Fruit fly (Drosophila melanogaster): ENCODE results near the gene CG7992.

CG7992 gene

DNA sequence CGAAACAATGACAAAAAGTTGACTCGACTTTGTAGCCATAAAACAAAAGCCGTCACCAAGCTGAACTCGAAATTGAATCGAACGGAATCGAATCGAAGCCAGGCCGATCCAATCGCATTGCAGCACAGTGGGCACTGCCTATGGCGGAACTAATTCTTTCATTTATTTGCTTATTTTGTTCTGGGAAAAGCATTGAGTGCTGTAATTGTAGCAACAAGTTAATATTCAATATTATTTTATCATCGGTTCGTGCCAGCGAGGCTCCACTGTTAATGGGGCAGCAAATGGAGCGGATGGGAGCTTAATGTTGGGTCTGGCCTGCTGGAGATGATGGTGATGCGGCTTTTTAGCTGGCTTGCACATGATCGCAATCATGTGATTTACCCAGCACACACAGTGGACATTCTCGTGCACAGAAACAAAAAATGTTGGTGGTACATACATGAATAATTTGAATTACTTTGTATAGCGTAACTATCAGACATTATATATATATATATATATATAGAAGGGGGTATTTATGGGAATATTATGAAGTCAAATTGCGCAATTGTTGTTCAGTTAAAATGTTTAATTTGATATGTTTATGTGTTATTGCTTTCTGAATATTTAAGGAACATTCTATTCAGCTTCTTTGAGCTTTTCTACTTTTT lies 42.4 kb upstream of the CG7992 start (continued):
- TF ChIP-seq CG12942 (GFP tag; optimal IDR thresholded peaks at IDR 0.05) (peak; percentile 79), dati (GFP tag; IDR thresholded peaks at IDR 0.05) (peak; percentile 88), CG10654 (GFP tag; optimal IDR thresholded peaks at IDR 0.05) (peak; percentile 86), CG14667 (GFP tag; IDR thresholded peaks at IDR 0.05) (peak; percentile 89), chinmo (GFP tag; IDR thresholded peaks at IDR 0.05; ENCODE audit: partially characterized antibody) (no peak), Ets97D (GFP tag; optimal IDR thresholded peaks at IDR 0.05) (peak; percentile 67), grau (tag; optimal IDR thresholded peaks at IDR 0.05) (peak; percentile 95), Pdp1 (GFP tag; optimal IDR thresholded peaks at IDR 0.05) (peak; percentile 83 to 88), pzg (GFP tag; optimal IDR thresholded peaks at IDR 0.05) (no peak), CG11093 (GFP tag; IDR thresholded peaks at IDR 0.05) (peak; percentile 87), z (GFP tag; IDR thresholded peaks at IDR 0.05) (peak; percentile 61; the same call in 1 of the 3 replicates), danr (GFP tag; IDR thresholded peaks at IDR 0.05) (peak; percentile 87), wdn (GFP tag; IDR thresholded peaks at IDR 0.05) (peak; percentile 73), CG32767 (GFP tag; IDR thresholded peaks at IDR 0.05) (peak; percentile 77), ci (GFP tag; IDR thresholded peaks at IDR 0.05) (peak; percentile 98), Bteb2 (GFP tag; optimal IDR thresholded peaks at IDR 0.05) (peak; percentile 54), cwo (GFP tag; optimal IDR thresholded peaks at IDR 0.05) (peak; percentile 70), CG17912 (GFP tag; optimal IDR thresholded peaks at IDR 0.05) (peak; percentile 90), nmo (GFP tag; optimal IDR thresholded peaks at IDR 0.05) (peak; percentile 88), H2.0 (GFP tag; IDR thresholded peaks at IDR 0.05) (peak; percentile 94), tin (GFP tag; optimal IDR thresholded peaks at IDR 0.05) (peak; percentile 91), Trl (optimal IDR thresholded peaks at IDR 0.05) (no peak), Trl (GFP tag; optimal IDR thresholded peaks at IDR 0.05) (peak; percentile 80), CG10959 (GFP tag; IDR thresholded peaks at IDR 0.05) (peak; percentile 73), ara (GFP tag; IDR thresholded peaks at IDR 0.05) (peak; percentile 90), stc (GFP tag; IDR thresholded peaks at IDR 0.05) (peak; percentile 87), zfh2 (GFP tag; optimal IDR thresholded peaks at IDR 0.05) (peak; percentile 61), CG13894 (tag; optimal IDR thresholded peaks at IDR 0.05) (peak; percentile 31), CG8388 (GFP tag; optimal IDR thresholded peaks at IDR 0.05) (peak; percentile 86), jigr1 (GFP tag; IDR thresholded peaks at IDR 0.05) (peak; percentile 66; the same call in 1 of the 3 replicates), NC2α (GFP tag; optimal IDR thresholded peaks at IDR 0.05) (peak; percentile 79), NK7.1 (GFP tag; optimal IDR thresholded peaks at IDR 0.05) (peak; percentile 61), sima (GFP tag; optimal IDR thresholded peaks at IDR 0.05) (peak; percentile 42), lmd (GFP tag; IDR thresholded peaks at IDR 0.05) (peak; percentile 91), mam (GFP tag; optimal IDR thresholded peaks at IDR 0.05) (peak; percentile 82), gro (GFP tag; optimal IDR thresholded peaks at IDR 0.05) (peak; percentile 58), CG33557 (GFP tag; optimal IDR thresholded peaks at IDR 0.05) (peak; percentile 74), CG4820 (GFP tag; optimal IDR thresholded peaks at IDR 0.05) (peak; percentile 88), sc (optimal IDR thresholded peaks at IDR 0.05) (no peak), sc (GFP tag; optimal IDR thresholded peaks at IDR 0.05) (peak; percentile 65), CG6813 (GFP tag; optimal IDR thresholded peaks at IDR 0.05) (peak; percentile 82), bab2 (GFP tag; optimal IDR thresholded peaks at IDR 0.05) (peak; percentile 88), Mad (GFP tag; optimal IDR thresholded peaks at IDR 0.05) (peak; percentile 83), trh (GFP tag; optimal IDR thresholded peaks at IDR 0.05) (peak; percentile 71), fd96Cb (tag; optimal IDR thresholded peaks at IDR 0.05) (peak; percentile 90), ttk (GFP tag; IDR thresholded peaks at IDR 0.05) (peak; percentile 94), CG8478 (optimal IDR thresholded peaks at IDR 0.05) (no peak), fu2 (GFP tag; optimal IDR thresholded peaks at IDR 0.05) (peak; percentile 47), disco-r (GFP tag; optimal IDR thresholded peaks at IDR 0.05) (peak; percentile 45), jumu (GFP tag; optimal IDR thresholded peaks at IDR 0.05) (peak; percentile 86), row (GFP tag; IDR thresholded peaks at IDR 0.05) (peak; percentile 92), sim (GFP tag; IDR thresholded peaks at IDR 0.05) (peak; percentile 78)
